Fruit fly (Drosophila melanogaster): ENCODE results near the gene Kap3.

DNA sequence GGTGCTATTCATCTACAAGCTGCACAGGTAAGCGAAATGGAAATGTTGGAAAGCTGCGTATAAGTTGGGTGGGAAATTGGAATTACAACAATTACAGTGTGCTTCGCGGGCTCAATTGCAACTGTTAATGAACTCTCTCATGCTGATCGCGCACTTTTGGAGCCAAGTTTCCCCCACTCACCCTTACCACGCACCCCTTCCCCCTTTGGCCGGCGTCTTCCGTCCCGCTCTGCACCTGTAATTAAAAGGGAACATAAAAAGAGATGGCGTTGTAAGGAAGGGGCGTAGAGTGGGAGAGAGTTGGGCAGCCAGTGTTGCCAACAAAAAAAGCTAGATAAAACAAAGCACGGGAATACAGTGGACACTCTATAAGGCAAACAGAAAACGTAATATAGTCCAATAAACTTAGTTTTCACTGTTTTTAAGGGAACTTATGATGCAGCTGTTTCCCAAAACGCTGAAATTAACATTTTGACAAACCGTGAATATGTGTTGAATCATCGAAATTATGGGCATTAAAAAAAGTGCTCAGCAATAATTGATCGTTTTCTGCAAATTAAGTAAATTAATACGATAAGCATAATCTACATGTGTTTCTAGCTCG, 937 bp upstream of the Kap3 start:
- TF ChIP-seq h (optimal IDR thresholded peaks at IDR 0.05) = no peak
- TF ChIP-seq Myc (optimal IDR thresholded peaks at IDR 0.05) = no peak
